Worm (Caenorhabditis elegans) whole organism, early embryonic: ENCODE measurements around the gene abcf-3.

Source experiments
- B0310.2 ChIP-seq: sonication (generic microtip); optimal IDR thresholded peaks from 2 replicates; lab custom pipeline; 2016; ENCODE audit warnings: mild to moderate bottlenecking, missing genetic modification characterization, missing compliant biosample characterization
- F13C5.2 ChIP-seq: sonication (generic microtip); optimal IDR thresholded peaks from 2 replicates; lab custom pipeline; 2017; ENCODE audit warnings: mild to moderate bottlenecking, missing genetic modification characterization, inconsistent platforms, missing compliant biosample characterization
- ama-1 ChIP-seq: fragments of 150-350 bp; optimal IDR thresholded peaks from 2 replicates; lab custom pipeline; 2014
- ceh-13 ChIP-seq: fragments of 200-800 bp; sonication (Bioruptor generic); optimal IDR thresholded peaks from 2 replicates; lab custom pipeline; 2018; ENCODE audit warnings: mild to moderate bottlenecking, missing genetic modification characterization, missing compliant biosample characterization
- ceh-36 ChIP-seq: sonication (generic microtip); optimal IDR thresholded peaks from 2 replicates; lab custom pipeline; 2016; ENCODE audit warnings: missing genetic modification characterization, inconsistent platforms, missing compliant biosample characterization
- ets-7 ChIP-seq: sonication (generic microtip); optimal IDR thresholded peaks from 2 replicates; lab custom pipeline; 2016; ENCODE audit warnings: missing genotype, missing genetic modification characterization, missing compliant biosample characterization
- flt-1 ChIP-seq: fragments of 200-800 bp; sonication (Bioruptor generic); IDR thresholded peaks from 2 replicates; pipeline ENCODE4 v1.3.6; 2022; ENCODE audit warnings: missing genetic modification characterization, missing compliant biosample characterization
- hmbx-1 ChIP-seq: sonication (generic microtip); optimal IDR thresholded peaks from 2 replicates; lab custom pipeline; 2016; ENCODE audit warnings: mild to moderate bottlenecking, missing genetic modification characterization, missing compliant biosample characterization
- hmg-4 ChIP-seq: fragments of 200-800 bp; sonication (Bioruptor generic); optimal IDR thresholded peaks from 2 replicates; lab custom pipeline; 2018; ENCODE audit warnings: mild to moderate bottlenecking, missing genetic modification characterization, missing compliant biosample characterization
- hnd-1 ChIP-seq: sonication (generic microtip); optimal IDR thresholded peaks from 2 replicates; lab custom pipeline; 2016; ENCODE audit warnings: missing genetic modification characterization, missing compliant biosample characterization
- scrt-1 ChIP-seq: fragments of 200-800 bp; sonication (Bioruptor generic); IDR thresholded peaks from 2 replicates; pipeline ENCODE4 v1.3.6; 2022; ENCODE audit warnings: missing genetic modification characterization, missing compliant biosample characterization
- sea-1 ChIP-seq: fragments of 200-800 bp; sonication (Bioruptor generic); conservative IDR thresholded peaks from 2 replicates; pipeline ENCODE4 v1.3.6; 2022; ENCODE audit warnings: missing genetic modification characterization, missing compliant biosample characterization
- tbx-11 ChIP-seq: fragments of 200-800 bp; sonication (Bioruptor generic); IDR thresholded peaks from 2 replicates; pipeline ENCODE4 v1.3.6; 2022; ENCODE audit warnings: missing genetic modification characterization, missing compliant biosample characterization
- tbx-37 ChIP-seq: fragments of 200-800 bp; sonication (Bioruptor generic); conservative IDR thresholded peaks from 2 replicates; pipeline ENCODE4 v1.3.6; 2022; ENCODE audit warnings: missing genetic modification reagents, missing genetic modification characterization, missing compliant biosample characterization

- TF ChIP-seq ama-1 (lab: Kevin White, UChicago) (no peak), B0310.2 (tag; lab: Kevin White, UChicago) (no peak), tbx-37 (GFP tag; lab: Robert Waterston, UW) (no peak), hmbx-1 (no peak), ceh-13 (GFP tag; lab: Kevin White, UChicago) (no peak), ets-7 (tag; lab: Kevin White, UChicago) (no peak), flt-1 (GFP tag; lab: Robert Waterston, UW) (no peak), scrt-1 (GFP tag; lab: Robert Waterston, UW) (no peak), hnd-1 (tag; lab: Kevin White, UChicago) (no peak), sea-1 (GFP tag; lab: Robert Waterston, UW) (no peak), hmg-4 (GFP tag; lab: Kevin White, UChicago) (no peak), F13C5.2 (tag; lab: Kevin White, UChicago) (no peak), ceh-36 (tag; lab: Kevin White, UChicago) (no peak), tbx-11 (GFP tag; lab: Robert Waterston, UW) (no peak)
Observed at ce11 chrIII:6139328-6139727, 33.9 kb upstream of the abcf-3 start.
